Fruit fly (Drosophila melanogaster): Measurements from ENCODE around the gene Desat1.
"Not testable (repeated sequence)": the region's sequence is repeated elsewhere in the genome, so short reads cannot be mapped to it uniquely, and the experiment has no call there.

Gene Desat1

dm6 chr3R:12459879-12460522, 20.6 kb downstream of the Desat1 start, which contains the start of the genes CG5961 and Polr3C:
Gene CG5961, minus strand, starts transcription at chr3R:12460294.
Gene Polr3C, plus strand, starts transcription at chr3R:12460414.
- TF ChIP-seq tj (GFP tag; optimal IDR thresholded peaks at IDR 0.05) (peak; percentile 85), CG14711 (tag; optimal IDR thresholded peaks at IDR 0.05) (no peak), ovo (GFP tag; optimal IDR thresholded peaks at IDR 0.05) (no peak), CG1620 (GFP tag; optimal IDR thresholded peaks at IDR 0.05) (no peak), CG7101 (tag; optimal IDR thresholded peaks at IDR 0.05) (peak; percentile 16), Crg-1 (GFP tag; optimal IDR thresholded peaks at IDR 0.05) (no peak), CG12768 (GFP tag; optimal IDR thresholded peaks at IDR 0.05) (no peak), Mnt (GFP tag; optimal IDR thresholded peaks at IDR 0.05) (peak; percentile 82), bab1 (GFP tag; optimal IDR thresholded peaks at IDR 0.05) (peak; percentile 49), toe (GFP tag; optimal IDR thresholded peaks at IDR 0.05) (no peak), cic (GFP tag; optimal IDR thresholded peaks at IDR 0.05) (peak; percentile 39)

dm6 chr3R:12465198-12465597, 25.8 kb downstream of the Desat1 start, which contains the start of gene CG5608:
Gene CG5608, minus strand, starts transcription at chr3R:12465298.
- not testable (repeated sequence) for TF ChIP-seq CG7101 (tag; optimal IDR thresholded peaks at IDR 0.05); CG14711 (tag; optimal IDR thresholded peaks at IDR 0.05); CG1620 (GFP tag; optimal IDR thresholded peaks at IDR 0.05)

dm6 chr3R:12467675-12468074, 28.3 kb downstream of the Desat1 start, which contains the start of gene Hsp70Ba:
Gene Hsp70Ba, minus strand, starts transcription at chr3R:12467776.
- not testable (repeated sequence) for TF ChIP-seq CG1620 (GFP tag; optimal IDR thresholded peaks at IDR 0.05); CG14711 (tag; optimal IDR thresholded peaks at IDR 0.05); kay (GFP tag; ENCODE audit: borderline replicate concordance)

Measured in whole organism, adult.